Worm (Caenorhabditis elegans): ENCODE data around the gene nlp-61.

nlp-61 gene

DNA sequence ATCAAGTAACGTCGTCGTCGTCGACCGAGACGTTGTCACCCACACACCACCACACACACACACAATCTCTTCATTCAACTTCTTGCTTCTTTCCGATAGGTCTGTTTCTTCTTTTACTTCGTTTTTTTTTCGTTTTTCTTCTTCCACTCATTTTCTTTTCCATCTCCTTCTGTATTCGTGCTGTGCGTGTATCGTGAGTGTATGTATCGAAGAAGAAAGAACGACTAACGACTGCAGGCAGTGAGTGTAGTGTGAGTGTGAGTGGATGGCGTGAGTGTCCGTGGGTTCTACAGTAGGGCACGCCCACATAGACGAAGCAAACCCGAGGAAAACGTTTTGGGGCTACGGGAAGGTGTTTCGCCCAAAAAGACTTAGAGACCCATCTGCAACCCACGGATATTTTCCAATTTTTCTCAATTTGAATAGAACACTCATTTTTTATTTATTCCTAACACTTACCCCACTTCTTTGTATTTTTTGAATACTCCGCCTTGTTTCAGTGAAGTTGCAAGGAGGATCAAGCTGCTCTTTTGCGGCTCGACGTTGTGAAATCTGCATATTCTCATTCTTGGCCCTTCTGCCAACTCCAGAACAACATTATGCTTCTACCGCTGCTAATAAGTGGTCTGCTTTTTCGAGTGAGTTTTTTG, 41.7 kb upstream of the nlp-61 start, which contains the start of gene adt-2:
Gene adt-2, plus strand, starts transcription at position 600 of the 650 bp plus-strand sequence.
- TF ChIP-seq tra-1 (GFP tag; IDR thresholded peaks at IDR 0.05) (no peak), mep-1 (tag; optimal IDR thresholded peaks at IDR 0.05) (peak; percentile 55), mdl-1 (tag; optimal IDR thresholded peaks at IDR 0.05) (peak in 1 of 2 experiments; percentile 49), hif-1 (tag; optimal IDR thresholded peaks at IDR 0.05) (no peak), lsy-2 (tag; optimal IDR thresholded peaks at IDR 0.05) (peak in 1 of 2 experiments; percentile 29), nhr-25 (tag; optimal IDR thresholded peaks at IDR 0.05; ENCODE audit: borderline replicate concordance, insufficient read depth) (peak; percentile 32), ztf-11 (tag; optimal IDR thresholded peaks at IDR 0.05) (no peak), spr-1 (tag; optimal IDR thresholded peaks at IDR 0.05) (no peak), cey-2 (tag; optimal IDR thresholded peaks at IDR 0.05; ENCODE audit: borderline replicate concordance, insufficient read depth) (no peak), nhr-28 (tag; optimal IDR thresholded peaks at IDR 0.05) (peak; percentile 77), hlh-30 (tag; optimal IDR thresholded peaks at IDR 0.05; ENCODE audit: insufficient read depth) (peak; percentile 46), F26F4.8 (GFP tag; conservative IDR thresholded peaks at IDR 0.05) (no peak), snpc-4 (tag; optimal IDR thresholded peaks at IDR 0.05) (no peak), hlh-11 (tag; optimal IDR thresholded peaks at IDR 0.05) (peak; percentile 25), snpc-1.2 (GFP tag; IDR thresholded peaks at IDR 0.05) (no peak)

DNA sequence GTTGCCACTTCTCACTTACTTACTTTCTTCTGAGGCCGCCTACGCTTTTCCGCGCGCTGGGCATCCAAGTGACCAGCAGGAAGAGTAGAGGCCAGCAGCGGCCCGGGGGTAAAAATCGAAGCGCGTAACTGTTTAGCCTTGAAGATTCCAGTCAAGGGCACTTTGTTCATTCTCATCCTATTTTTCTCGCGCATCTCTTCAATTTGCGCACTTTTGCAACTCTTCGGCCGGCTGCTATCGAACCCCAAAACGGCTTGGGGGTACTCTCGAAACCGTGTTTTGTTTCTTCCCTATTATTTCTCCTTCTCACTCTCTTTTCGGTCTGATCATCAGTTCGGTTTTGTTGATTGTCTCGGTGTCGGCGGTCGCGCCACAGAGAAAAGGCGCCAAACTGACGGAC, 40.9 kb upstream of the nlp-61 start:
- TF ChIP-seq mes-2 (tag; optimal IDR thresholded peaks at IDR 0.05; ENCODE audit: poor library complexity, severe bottlenecking) (peak; percentile 12), unc-62 (GFP tag; optimal IDR thresholded peaks at IDR 0.05 in 1 of 2) (peak in 1 of 2 experiments; percentile 53), unc-62 (tag; optimal IDR thresholded peaks at IDR 0.05) (no peak), hlh-11 (tag; optimal IDR thresholded peaks at IDR 0.05) (peak; percentile 23), mep-1 (tag; optimal IDR thresholded peaks at IDR 0.05) (no peak), set-16 (GFP tag; IDR thresholded peaks at IDR 0.05) (peak; percentile 56), nhr-25 (tag; optimal IDR thresholded peaks at IDR 0.05; ENCODE audit: borderline replicate concordance, insufficient read depth) (peak; percentile 88), aha-1 (tag) (peak; percentile 91), daf-16 (GFP tag; optimal IDR thresholded peaks at IDR 0.05) (no peak), daf-16 (tag; optimal IDR thresholded peaks at IDR 0.05) (no peak), D1046.2 (GFP tag; IDR thresholded peaks at IDR 0.05) (no peak)

DNA sequence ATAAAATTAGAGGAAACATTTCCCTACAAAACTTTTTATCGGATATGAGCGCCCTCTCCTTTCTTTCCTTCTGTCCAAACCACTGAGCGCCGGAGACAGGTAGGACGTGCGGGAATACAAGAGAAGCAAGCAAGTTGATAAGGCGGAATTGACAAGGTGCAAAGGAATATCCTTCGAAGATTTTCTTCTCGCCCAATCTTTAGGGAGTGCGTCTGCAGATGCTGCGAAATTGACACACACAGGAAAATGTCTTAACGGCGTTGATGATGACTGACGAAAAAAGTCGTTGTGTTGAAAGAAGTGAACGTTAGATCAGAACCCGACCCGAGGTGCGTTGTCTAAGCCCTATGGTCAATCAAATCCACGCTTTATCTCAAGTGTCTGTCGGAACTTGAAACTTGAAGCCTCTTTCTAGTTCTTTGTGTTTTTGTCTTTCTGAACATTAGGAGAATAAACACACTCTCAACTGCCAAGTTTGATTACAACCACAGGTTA, 39.7 kb upstream of the nlp-61 start:
- TF ChIP-seq nhr-102 (tag; optimal IDR thresholded peaks at IDR 0.05) (no peak), ces-1 (GFP tag; optimal IDR thresholded peaks at IDR 0.05) (no peak), hmg-1.1 (GFP tag; IDR thresholded peaks at IDR 0.05) (no peak), cey-2 (tag; optimal IDR thresholded peaks at IDR 0.05; ENCODE audit: borderline replicate concordance, insufficient read depth) (no peak), aha-1 (tag) (peak; percentile 80), daf-16 (GFP tag; optimal IDR thresholded peaks at IDR 0.05) (no peak), daf-16 (tag; optimal IDR thresholded peaks at IDR 0.05) (no peak), ZK337.2 (GFP tag; IDR thresholded peaks at IDR 0.05) (no peak), F26F4.8 (GFP tag; conservative IDR thresholded peaks at IDR 0.05) (no peak), nhr-28 (tag; optimal IDR thresholded peaks at IDR 0.05) (peak; percentile 17), unc-62 (GFP tag; optimal IDR thresholded peaks at IDR 0.05 in 1 of 2) (peak in 1 of 2 experiments; percentile 98), unc-62 (tag; optimal IDR thresholded peaks at IDR 0.05) (no peak), ceh-28 (tag; optimal IDR thresholded peaks at IDR 0.05) (no peak), mes-2 (tag; optimal IDR thresholded peaks at IDR 0.05; ENCODE audit: poor library complexity, severe bottlenecking) (no peak), mxl-3 (GFP tag; optimal IDR thresholded peaks at IDR 0.05) (peak; percentile 11)

DNA sequence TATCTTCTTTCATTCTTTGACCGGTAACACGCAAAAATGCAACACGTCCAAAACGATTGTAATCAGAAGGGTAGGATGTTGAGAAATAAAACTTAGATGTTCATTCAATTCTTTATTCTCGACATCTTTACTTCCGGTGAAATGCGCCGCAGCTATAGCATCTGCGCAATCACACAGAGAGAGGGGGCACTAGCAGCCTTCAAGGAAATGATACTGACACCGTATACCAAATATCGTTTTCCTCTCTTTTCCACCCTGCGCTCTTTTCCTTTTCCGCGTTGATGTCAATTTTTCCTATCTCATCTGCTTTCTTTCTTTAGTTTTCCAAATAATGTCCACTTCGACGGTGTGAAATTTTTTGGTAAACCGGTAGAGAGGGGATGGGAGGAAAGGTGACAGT, 36.7 kb upstream of the nlp-61 start:
- TF ChIP-seq unc-62 (GFP tag; optimal IDR thresholded peaks at IDR 0.05 in 1 of 2), result peak in 1 of 2 experiments; percentile 93
- no peak for TF ChIP-seq unc-62 (tag; optimal IDR thresholded peaks at IDR 0.05)
- peak; percentile 21 for TF ChIP-seq mxl-3 (GFP tag; optimal IDR thresholded peaks at IDR 0.05)
- TF ChIP-seq nhr-6 (tag; optimal IDR thresholded peaks at IDR 0.05), result no peak

Data from whole organism, L4 larva.